Worm (Caenorhabditis elegans): ENCODE results near the gene C09E8.1.

The C09E8.1 gene

DNA sequence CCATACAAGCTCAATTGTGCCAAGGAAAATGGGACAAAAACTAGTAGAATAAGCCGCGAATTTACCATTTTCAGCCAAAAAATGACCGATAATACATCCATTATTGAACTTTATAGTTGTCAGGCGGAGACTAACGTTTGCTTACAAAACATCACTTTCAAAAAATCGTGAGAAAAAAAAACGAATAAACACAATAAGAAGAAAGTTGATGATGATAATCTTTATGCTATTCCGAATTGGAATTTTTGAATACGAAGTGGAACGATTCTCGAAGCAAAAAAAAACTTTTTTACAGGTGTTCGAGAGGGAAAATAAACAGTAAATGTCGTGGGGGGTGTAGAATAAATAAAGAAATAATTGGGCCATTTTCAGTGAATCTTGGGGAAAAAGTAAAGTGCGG, 21.3 kb downstream of the C09E8.1 start, which contains the start of gene W08F4.7:
TSS of gene W08F4.7 (minus strand) at position 101 of the 400 bp plus-strand sequence.
- TF ChIP-seq lsl-1 (GFP tag; optimal IDR thresholded peaks at IDR 0.05) (no peak), mel-28 (tag; optimal IDR thresholded peaks at IDR 0.05; ENCODE audit: borderline replicate concordance) (no peak), Y79H2A.3 (GFP tag; conservative IDR thresholded peaks at IDR 0.05) (no peak), snpc-3.4 (tag; optimal IDR thresholded peaks at IDR 0.05) (peak; percentile 30), hrde-1 (tag; optimal IDR thresholded peaks at IDR 0.05; ENCODE audit: borderline replicate concordance) (peak; percentile 42), B0336.3 (GFP tag; IDR thresholded peaks at IDR 0.05) (peak; percentile 26; the same call in 1 of the 2 replicates), nhr-120 (GFP tag; IDR thresholded peaks at IDR 0.05) (no peak), madf-6 (GFP tag; IDR thresholded peaks at IDR 0.05) (0 out of 2 replicates have a peak, but pooled peaks have one; percentile 1), ama-1 (optimal IDR thresholded peaks at IDR 0.05) (no peak), ama-1 (GFP tag; optimal IDR thresholded peaks at IDR 0.05) (peak in 1 of 2 experiments; percentile 38), F22D6.2 (tag; optimal IDR thresholded peaks at IDR 0.05) (no peak), ekl-4 (GFP tag; IDR thresholded peaks at IDR 0.05) (0 out of 2 replicates have a peak, but pooled peaks have one; percentile 12), snpc-1.3 (tag; optimal IDR thresholded peaks at IDR 0.05; ENCODE audit: insufficient read depth) (peak; percentile 48)

DNA sequence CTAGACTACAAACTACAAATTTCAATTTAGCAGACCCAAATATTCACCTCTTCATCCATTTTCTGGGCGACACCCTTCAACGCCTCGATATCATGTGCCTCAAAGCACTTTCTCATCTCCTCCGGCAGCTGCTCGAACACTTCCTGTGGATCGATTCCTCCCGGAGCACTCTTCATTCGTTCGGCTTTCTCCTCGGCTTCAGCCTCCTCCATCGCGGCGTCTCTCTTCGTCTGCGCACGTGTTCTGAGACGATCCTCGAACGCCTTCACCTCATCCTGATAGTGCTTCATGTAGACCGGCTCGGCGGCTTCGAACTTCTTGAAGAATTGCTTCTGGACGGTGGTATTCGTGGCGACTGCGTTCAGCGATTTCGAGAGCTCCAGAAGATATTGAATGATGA, 22.5 kb downstream of the C09E8.1 start:
- peak; percentile 33; the same call in 1 of the 2 replicates for TF ChIP-seq zfh-2 (GFP tag; conservative IDR thresholded peaks at IDR 0.05)
- TF ChIP-seq madf-10 (tag; optimal IDR thresholded peaks at IDR 0.05) = no peak
- 0 out of 2 replicates have a peak, but pooled peaks have one; percentile 3 for TF ChIP-seq lin-26 (GFP tag; IDR thresholded peaks at IDR 0.05)

DNA sequence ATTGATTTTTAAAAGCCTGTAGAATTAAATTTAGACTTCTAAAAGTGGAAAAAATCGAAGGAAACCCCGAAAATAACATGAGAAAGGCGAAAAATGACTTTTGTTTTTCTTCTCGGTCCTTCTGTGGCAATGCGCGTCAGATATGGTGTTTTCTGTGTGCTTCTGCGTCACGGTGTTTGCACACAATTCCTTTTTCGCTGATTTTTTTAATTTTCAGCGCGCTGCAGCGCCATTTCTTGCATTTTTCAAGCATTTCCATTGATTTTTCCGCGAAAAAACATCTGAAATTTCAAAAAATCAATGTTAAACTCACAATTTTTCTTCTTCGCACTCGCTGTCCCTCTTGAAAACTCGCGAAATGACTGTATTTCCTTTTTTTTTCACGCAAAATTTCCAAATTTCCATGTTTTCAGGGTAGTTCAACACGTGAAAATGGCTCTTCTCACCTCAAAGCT, 23.9 kb downstream of the C09E8.1 start, which contains the start of the genes cdc-37 and W08F4.3:
TSS of gene cdc-37 (minus strand) at position 405 of the 455 bp plus-strand sequence.
TSS of gene W08F4.3 (plus strand) at position 414 of the 455 bp plus-strand sequence.
- TF ChIP-seq snpc-1.3 (tag; optimal IDR thresholded peaks at IDR 0.05; ENCODE audit: insufficient read depth) = peak; percentile 27
- no peak for TF ChIP-seq athp-1 (tag; optimal IDR thresholded peaks at IDR 0.05)
- no peak for TF ChIP-seq F22D6.2 (tag; optimal IDR thresholded peaks at IDR 0.05)
- TF ChIP-seq mes-4 (tag; optimal IDR thresholded peaks at IDR 0.05) = no peak
- no peak for TF ChIP-seq ztf-22 (GFP tag; optimal IDR thresholded peaks at IDR 0.05)
- no peak for TF ChIP-seq attf-6 (GFP tag; IDR thresholded peaks at IDR 0.05)
- TF ChIP-seq hmg-1.2 (GFP tag; IDR thresholded peaks at IDR 0.05) = peak; percentile 36; the same call in 1 of the 2 replicates
- TF ChIP-seq somi-1 (GFP tag; optimal IDR thresholded peaks at IDR 0.05) = no peak
- no peak for TF ChIP-seq F52B5.7 (tag; optimal IDR thresholded peaks at IDR 0.05)
- no peak for TF ChIP-seq nhr-90 (tag; optimal IDR thresholded peaks at IDR 0.05)
- no peak for TF ChIP-seq lin-35 (GFP tag; optimal IDR thresholded peaks at IDR 0.05)
- no peak for TF ChIP-seq T07F8.4 (tag; optimal IDR thresholded peaks at IDR 0.05)
- peak; percentile 60; the same call in 1 of the 2 replicates for TF ChIP-seq F33H1.4 (GFP tag; IDR thresholded peaks at IDR 0.05)
- no peak for TF ChIP-seq Y53G8AR.9 (GFP tag; conservative IDR thresholded peaks at IDR 0.05)
- TF ChIP-seq pbrm-1 (GFP tag; IDR thresholded peaks at IDR 0.05) = 0 out of 2 replicates have a peak, but pooled peaks have one; percentile 20
- TF ChIP-seq let-607 (tag; optimal IDR thresholded peaks at IDR 0.05) = no peak
- no peak for TF ChIP-seq ZK185.1 (tag; optimal IDR thresholded peaks at IDR 0.05; ENCODE audit: poor library complexity, severe bottlenecking)
- TF ChIP-seq dpl-1 (GFP tag; optimal IDR thresholded peaks at IDR 0.05) = peak; percentile 54
- no peak for TF ChIP-seq ztf-3 (GFP tag; optimal IDR thresholded peaks at IDR 0.05)
- TF ChIP-seq tbx-9 (tag; optimal IDR thresholded peaks at IDR 0.05; ENCODE audit: borderline replicate concordance) = no peak
- TF ChIP-seq lsl-1 (GFP tag; optimal IDR thresholded peaks at IDR 0.05) = peak; percentile 37
- TF ChIP-seq rpc-1 (optimal IDR thresholded peaks at IDR 0.05) = no peak
- no peak for TF ChIP-seq rpc-1 (tag; optimal IDR thresholded peaks at IDR 0.05)
- peak; percentile 51 for TF ChIP-seq snpc-3.4 (tag; optimal IDR thresholded peaks at IDR 0.05)
- no peak for TF ChIP-seq ceh-58 (GFP tag; IDR thresholded peaks at IDR 0.05)
- TF ChIP-seq let-526 (GFP tag; IDR thresholded peaks at IDR 0.05) = no peak
- TF ChIP-seq ztf-6 (GFP tag; IDR thresholded peaks at IDR 0.05) = no peak
- no peak for TF ChIP-seq lin-26 (GFP tag; IDR thresholded peaks at IDR 0.05)
- no peak for TF ChIP-seq F37B4.10 (GFP tag; IDR thresholded peaks at IDR 0.05)
- peak; percentile 63 for TF ChIP-seq mcd-1 (GFP tag; IDR thresholded peaks at IDR 0.05)
- no peak for TF ChIP-seq T26A5.8 (tag; optimal IDR thresholded peaks at IDR 0.05)
- TF ChIP-seq akir-1 (GFP tag; optimal IDR thresholded peaks at IDR 0.05) = no peak
- peak; percentile 27; the same call in 1 of the 2 replicates for TF ChIP-seq ekl-4 (GFP tag; IDR thresholded peaks at IDR 0.05)
- TF ChIP-seq attf-5 (GFP tag; optimal IDR thresholded peaks at IDR 0.05) = no peak
- TF ChIP-seq mel-28 (tag; optimal IDR thresholded peaks at IDR 0.05; ENCODE audit: borderline replicate concordance) = no peak

Measured in whole organism, young adult.